Fruit fly (Drosophila melanogaster): ENCODE results near the gene Coprox.

Coprox gene

DNA sequence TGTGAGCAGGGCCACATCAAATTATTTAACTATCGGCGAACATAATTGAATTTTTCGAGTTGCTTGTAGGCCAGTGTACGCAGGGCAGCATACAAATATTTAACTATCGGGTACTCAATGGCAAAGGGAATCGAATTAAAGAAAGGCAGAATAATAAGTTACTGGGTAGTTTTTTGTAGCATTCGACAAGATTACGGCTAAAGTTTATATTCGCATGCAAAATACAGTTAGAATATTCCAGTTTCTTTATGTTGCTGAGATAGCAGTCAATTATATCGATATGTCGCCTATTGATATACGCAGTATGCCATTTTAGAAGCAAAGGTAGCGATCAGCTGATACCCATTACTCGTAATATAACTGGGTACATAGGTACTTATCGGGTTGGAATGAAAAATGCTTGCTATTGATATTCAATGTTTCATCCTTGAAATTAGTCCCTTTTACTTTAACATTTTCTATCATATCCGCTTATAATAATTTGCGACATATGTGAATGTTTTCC lies 3.8 kb downstream of the Coprox start (continued):
- TF ChIP-seq crp (GFP tag; optimal IDR thresholded peaks at IDR 0.05) (peak in 1 of 2 experiments; percentile 34), Adf1 (GFP tag; IDR thresholded peaks at IDR 0.05) (no peak), CG4404 (GFP tag; IDR thresholded peaks at IDR 0.05) (no peak), YL-1 (GFP tag; optimal IDR thresholded peaks at IDR 0.05) (peak; percentile 22), gfzf (GFP tag; optimal IDR thresholded peaks at IDR 0.05) (peak; percentile 1), CG6683 (GFP tag; optimal IDR thresholded peaks at IDR 0.05) (no peak), ind (GFP tag; optimal IDR thresholded peaks at IDR 0.05) (peak; percentile 9), dan (GFP tag; IDR thresholded peaks at IDR 0.05) (no peak), exex (tag; optimal IDR thresholded peaks at IDR 0.05) (no peak), schlank (tag; optimal IDR thresholded peaks at IDR 0.05) (no peak), wor (GFP tag; IDR thresholded peaks at IDR 0.05) (no peak), CoRest (tag; optimal IDR thresholded peaks at IDR 0.05) (peak; percentile 5), CG4707 (GFP tag; optimal IDR thresholded peaks at IDR 0.05) (peak; percentile 16), CG8924 (tag; optimal IDR thresholded peaks at IDR 0.05) (peak; percentile 30), tna (GFP tag; IDR thresholded peaks at IDR 0.05; ENCODE audit: partially characterized antibody) (peak; percentile 56; the same call in 1 of the 2 replicates), CG3726 (GFP tag; IDR thresholded peaks at IDR 0.05) (no peak), run (tag; optimal IDR thresholded peaks at IDR 0.05) (no peak), dmrt11E (tag; optimal IDR thresholded peaks at IDR 0.05) (peak; percentile 30), CG4360 (GFP tag; IDR thresholded peaks at IDR 0.05) (no peak), ase (GFP tag; IDR thresholded peaks at IDR 0.05) (peak; percentile 4; the same call in 1 of the 3 replicates), CG12219 (GFP tag; optimal IDR thresholded peaks at IDR 0.05) (peak; percentile 18), peb (GFP tag; IDR thresholded peaks at IDR 0.05) (no peak), Ptx1 (GFP tag; IDR thresholded peaks at IDR 0.05) (0 out of 2 replicates have a peak, but pooled peaks have one; percentile 15), CG18619 (GFP tag; optimal IDR thresholded peaks at IDR 0.05) (peak; percentile 41), vvl (GFP tag; IDR thresholded peaks at IDR 0.05) (peak; percentile 77), usp (GFP tag; optimal IDR thresholded peaks at IDR 0.05) (no peak), sens-2 (GFP tag; IDR thresholded peaks at IDR 0.05) (no peak), CG9932 (GFP tag; IDR thresholded peaks at IDR 0.05) (peak; percentile 59), CG11456 (GFP tag; IDR thresholded peaks at IDR 0.05) (peak; percentile 16; the same call in 2 of the 3 replicates), Nf-YA (GFP tag; IDR thresholded peaks at IDR 0.05) (0 out of 2 replicates have a peak, but pooled peaks have one; percentile 34), Ssrp (tag; optimal IDR thresholded peaks at IDR 0.05) (no peak), CG5245 (GFP tag; optimal IDR thresholded peaks at IDR 0.05) (peak; percentile 26), shn (GFP tag; optimal IDR thresholded peaks at IDR 0.05) (peak; percentile 38), CG16863 (GFP tag; optimal IDR thresholded peaks at IDR 0.05) (peak; percentile 39), CG2120 (GFP tag; optimal IDR thresholded peaks at IDR 0.05) (peak; percentile 75), chif (GFP tag; optimal IDR thresholded peaks at IDR 0.05) (peak in 1 of 2 experiments; percentile 56), CG7987 (GFP tag; optimal IDR thresholded peaks at IDR 0.05) (no peak), CG10267 (tag; optimal IDR thresholded peaks at IDR 0.05) (peak; percentile 26), tll (GFP tag; optimal IDR thresholded peaks at IDR 0.05) (peak in 1 of 2 experiments; percentile 60), row (GFP tag; IDR thresholded peaks at IDR 0.05) (peak; percentile 83), CG1024 (GFP tag; IDR thresholded peaks at IDR 0.05) (no peak), CG13287 (GFP tag; IDR thresholded peaks at IDR 0.05; ENCODE audit: partially characterized antibody) (peak; percentile 83), tin (GFP tag; optimal IDR thresholded peaks at IDR 0.05) (peak; percentile 38), CG13296 (GFP tag; optimal IDR thresholded peaks at IDR 0.05) (no peak), Mrtf (GFP tag; IDR thresholded peaks at IDR 0.05) (no peak; the same call in 2 of the 3 replicates), Bteb2 (GFP tag; optimal IDR thresholded peaks at IDR 0.05) (peak; percentile 42), Nf-YB (GFP tag; optimal IDR thresholded peaks at IDR 0.05) (peak; percentile 6), nmo (GFP tag; optimal IDR thresholded peaks at IDR 0.05) (peak; percentile 32), zf30C (GFP tag; optimal IDR thresholded peaks at IDR 0.05) (no peak), az2 (GFP tag; optimal IDR thresholded peaks at IDR 0.05) (peak; percentile 40)
